Fruit fly (Drosophila melanogaster): Measurements from ENCODE around the gene CIAPIN1.

The CIAPIN1 gene

dm6 chr2L:15056359-15057220 is 17.9 kb upstream of the CIAPIN1 start:
- TF ChIP-seq run (tag; optimal IDR thresholded peaks at IDR 0.05) (peak; percentile 36), CG31441 (GFP tag; IDR thresholded peaks at IDR 0.05) (peak; percentile 89), trh (GFP tag; optimal IDR thresholded peaks at IDR 0.05) (peak; percentile 54), gem (tag; optimal IDR thresholded peaks at IDR 0.05) (peak; percentile 88), Lpt (GFP tag; optimal IDR thresholded peaks at IDR 0.05) (no peak), CG32767 (GFP tag; IDR thresholded peaks at IDR 0.05) (no peak), CG14860 (GFP tag; IDR thresholded peaks at IDR 0.05; ENCODE audit: partially characterized antibody) (no peak), Ravus (GFP tag; IDR thresholded peaks at IDR 0.05) (peak; percentile 10; the same call in 1 of the 2 replicates), cwo (GFP tag; optimal IDR thresholded peaks at IDR 0.05) (peak; percentile 56), ken (GFP tag; IDR thresholded peaks at IDR 0.05) (peak; percentile 72; the same call in 1 of the 3 replicates), CG15601 (tag; optimal IDR thresholded peaks at IDR 0.05) (peak; percentile 73), sisA (GFP tag; IDR thresholded peaks at IDR 0.05) (peak; percentile 77), Meics (GFP tag; optimal IDR thresholded peaks at IDR 0.05) (peak; percentile 74), sr (GFP tag; IDR thresholded peaks at IDR 0.05) (no peak; the same call in 2 of the 3 replicates), Rfx (GFP tag; IDR thresholded peaks at IDR 0.05) (peak; percentile 64), Mes4 (GFP tag; optimal IDR thresholded peaks at IDR 0.05) (peak; percentile 7), CG13287 (GFP tag; IDR thresholded peaks at IDR 0.05; ENCODE audit: partially characterized antibody) (no peak), Ptx1 (GFP tag; IDR thresholded peaks at IDR 0.05) (peak; percentile 79), Hmr (GFP tag; optimal IDR thresholded peaks at IDR 0.05) (peak; percentile 68), Gsc (GFP tag; IDR thresholded peaks at IDR 0.05) (no peak), CG12155 (GFP tag; optimal IDR thresholded peaks at IDR 0.05) (peak; percentile 41), prd (optimal IDR thresholded peaks at IDR 0.05) (no peak), prd (GFP tag; IDR thresholded peaks at IDR 0.05) (peak; percentile 80), chm (GFP tag; IDR thresholded peaks at IDR 0.05) (peak; percentile 38), Nf-YB (GFP tag; optimal IDR thresholded peaks at IDR 0.05) (peak; percentile 71), CG14965 (GFP tag; optimal IDR thresholded peaks at IDR 0.05; ENCODE audit: borderline replicate concordance) (no peak), ash1 (GFP tag; optimal IDR thresholded peaks at IDR 0.05) (no peak), CG14014 (GFP tag; IDR thresholded peaks at IDR 0.05) (peak; percentile 54; the same call in 1 of the 2 replicates), Usf (GFP tag; optimal IDR thresholded peaks at IDR 0.05) (peak; percentile 62), grn (GFP tag; optimal IDR thresholded peaks at IDR 0.05) (peak; percentile 6), Chrac-16 (GFP tag; optimal IDR thresholded peaks at IDR 0.05) (peak; percentile 49), CG10366 (GFP tag; IDR thresholded peaks at IDR 0.05) (peak; percentile 32; the same call in 1 of the 2 replicates), vfl (GFP tag; optimal IDR thresholded peaks at IDR 0.05) (peak; percentile 34), CG3995 (GFP tag; optimal IDR thresholded peaks at IDR 0.05) (peak; percentile 17), rib (GFP tag; IDR thresholded peaks at IDR 0.05) (no peak), stwl (tag; optimal IDR thresholded peaks at IDR 0.05) (peak; percentile 15), az2 (GFP tag; optimal IDR thresholded peaks at IDR 0.05) (peak; percentile 75), CG2202 (tag; optimal IDR thresholded peaks at IDR 0.05) (peak; percentile 43), otp (GFP tag; IDR thresholded peaks at IDR 0.05) (peak; percentile 67; the same call in 1 of the 3 replicates), nau (GFP tag; optimal IDR thresholded peaks at IDR 0.05) (peak; percentile 56), CG13775 (GFP tag; optimal IDR thresholded peaks at IDR 0.05) (peak; percentile 75), CG42726 (GFP tag; IDR thresholded peaks at IDR 0.05; ENCODE audit: partially characterized antibody) (no peak), pb (GFP tag; optimal IDR thresholded peaks at IDR 0.05) (no peak), cg (GFP tag; optimal IDR thresholded peaks at IDR 0.05) (peak; percentile 93), kah (GFP tag; optimal IDR thresholded peaks at IDR 0.05) (peak; percentile 41), sd (tag; optimal IDR thresholded peaks at IDR 0.05) (peak; percentile 27), CG4404 (GFP tag; IDR thresholded peaks at IDR 0.05) (peak; percentile 58), CG34376 (GFP tag; optimal IDR thresholded peaks at IDR 0.05) (no peak), inv (GFP tag; IDR thresholded peaks at IDR 0.05; ENCODE audit: partially characterized antibody) (no peak)
